Fruit fly (Drosophila melanogaster) whole organism, wandering third instar larva: ENCODE data around the gene mtSSB.

Source experiments
- Abd-B ChIP-seq: fragments of >200 bp; optimal IDR thresholded peaks from 2 replicates; lab custom pipeline; 2017; ENCODE audit warnings: missing biosample characterization, missing genetic modification characterization
- CG32264 ChIP-seq: fragments of 200-800 bp; sonication (Bioruptor generic); optimal IDR thresholded peaks from 2 replicates; lab custom pipeline; 2016; ENCODE audit warnings: missing biosample characterization, missing genetic modification characterization
- CG9705 ChIP-seq: fragments of 200-800 bp; sonication (Bioruptor generic); optimal IDR thresholded peaks from 2 replicates; lab custom pipeline; 2018; ENCODE audit warnings: missing biosample characterization, mild to moderate bottlenecking, missing genetic modification characterization
- CrebA ChIP-seq: fragments of 200-800 bp; sonication (Bioruptor generic); optimal IDR thresholded peaks from 2 replicates; lab custom pipeline; 2016; ENCODE audit warnings: missing biosample characterization, mild to moderate bottlenecking, missing genetic modification characterization, borderline replicate concordance
- Dfd ChIP-seq: fragments of >200 bp; optimal IDR thresholded peaks from 2 replicates; lab custom pipeline; 2017; ENCODE audit warnings: missing biosample characterization, missing genetic modification characterization
- Dif ChIP-seq: fragments of 200-275, 200-300 bp; sonication (Bioruptor generic); optimal IDR thresholded peaks from 2 replicates; lab custom pipeline; 2018; ENCODE audit warnings: missing biosample characterization, missing genetic modification characterization; ENCODE audit not compliant: partially characterized antibody
- GATAd ChIP-seq: sonication (Bioruptor generic); optimal IDR thresholded peaks from 2 replicates; lab custom pipeline; 2016; ENCODE audit warnings: missing biosample characterization, missing genetic modification characterization
- HLH106 ChIP-seq: fragments of 200-800 bp; optimal IDR thresholded peaks from 3 replicates; lab custom pipeline; 2019; ENCODE audit warnings: missing biosample characterization, mild to moderate bottlenecking, missing genetic modification characterization, moderate library complexity
- Hnf4 ChIP-seq: fragments of 200-800 bp; sonication (Bioruptor generic); optimal IDR thresholded peaks from 2 replicates; lab custom pipeline; 2016; ENCODE audit warnings: missing biosample characterization, mild to moderate bottlenecking, missing genetic modification characterization
- Hr78 ChIP-seq: fragments of >200 bp; optimal IDR thresholded peaks from 2 replicates; lab custom pipeline; 2017; ENCODE audit warnings: missing biosample characterization, missing genetic modification characterization
- Hr83 ChIP-seq: fragments of 200-300 bp; sonication (Bioruptor generic); optimal IDR thresholded peaks from 2 replicates; lab custom pipeline; 2016; ENCODE audit warnings: missing biosample characterization, mild to moderate bottlenecking, missing genetic modification characterization, moderate library complexity; ENCODE audit not compliant: poor library complexity, severe bottlenecking
- Jra ChIP-seq: sonication (Bioruptor generic); optimal IDR thresholded peaks from 2 replicates; lab custom pipeline; 2016; ENCODE audit warnings: missing biosample characterization, missing genetic modification characterization
- Mio ChIP-seq: sonication (Bioruptor generic); optimal IDR thresholded peaks from 2 replicates; lab custom pipeline; 2016; ENCODE audit warnings: missing biosample characterization, missing genetic modification characterization
- Myc ChIP-seq: fragments of >200 bp; optimal IDR thresholded peaks from 2 replicates; lab custom pipeline; 2017
- N ChIP-seq: fragments of >200 bp; optimal IDR thresholded peaks from 2 replicates; lab custom pipeline; 2018; ENCODE audit warnings: missing biosample characterization, missing external identifiers, missing genetic modification characterization
- OdsH ChIP-seq: fragments of 200-800 bp; sonication (Bioruptor generic); optimal IDR thresholded peaks from 2 replicates; lab custom pipeline; 2016; ENCODE audit warnings: missing biosample characterization, mild to moderate bottlenecking, missing genetic modification characterization
- Rel ChIP-seq, 2 experiments: fragments of 200-800 bp; sonication (Bioruptor generic) in 1 of 2; optimal IDR thresholded peaks; 2 replicates in 1 of 2; 3 replicates in 1 of 2; lab custom pipeline; 2016 to 2019; ENCODE audit warnings: mild to moderate bottlenecking in 2 of 2, missing biosample characterization in 2 of 2, missing genetic modification characterization in 2 of 2, moderate library complexity in 1 of 2
- Sp1 ChIP-seq: fragments of 200-800 bp; sonication (Bioruptor generic); optimal IDR thresholded peaks from 3 replicates; lab custom pipeline; 2019; ENCODE audit warnings: missing biosample characterization, mild to moderate bottlenecking, missing genetic modification characterization, moderate library complexity
- Vsx2 ChIP-seq: fragments of 200-300, 225-300 bp; sonication (Bioruptor generic); optimal IDR thresholded peaks from 2 replicates; lab custom pipeline; 2018; ENCODE audit warnings: missing biosample characterization, missing genetic modification characterization; ENCODE audit not compliant: partially characterized antibody
- br ChIP-seq: fragments of 200-800 bp; sonication (Bioruptor generic); optimal IDR thresholded peaks from 2 replicates; lab custom pipeline; 2016; ENCODE audit warnings: missing biosample characterization, missing genetic modification characterization
- brk ChIP-seq: fragments of 200-800 bp; sonication (Bioruptor generic); optimal IDR thresholded peaks from 2 replicates; lab custom pipeline; 2016; ENCODE audit warnings: missing biosample characterization, mild to moderate bottlenecking, missing genetic modification characterization
- dl ChIP-seq, 2 experiments: fragments of 175-275, 200-275 bp in 1 of 2; fragments of 200-275 bp in 1 of 2; sonication (Bioruptor generic); optimal IDR thresholded peaks; lab custom pipeline; 2018; ENCODE audit warnings: mild to moderate bottlenecking in 2 of 2, missing biosample characterization in 2 of 2, missing genetic modification characterization in 2 of 2, moderate library complexity in 2 of 2; ENCODE audit not compliant: partially characterized antibody in 2 of 2, insufficient read depth in 1 of 2
- dmrt93B ChIP-seq: fragments of 200-800 bp; sonication (Bioruptor generic); optimal IDR thresholded peaks from 2 replicates; lab custom pipeline; 2018; ENCODE audit warnings: missing biosample characterization, mild to moderate bottlenecking, missing genetic modification characterization
- dsf ChIP-seq: sonication (Bioruptor generic); optimal IDR thresholded peaks from 2 replicates; lab custom pipeline; 2016; ENCODE audit warnings: missing biosample characterization, missing genetic modification characterization, borderline replicate concordance
- ey ChIP-seq: fragments of 200-800 bp; sonication (Bioruptor generic); optimal IDR thresholded peaks from 2 replicates; lab custom pipeline; 2016; ENCODE audit warnings: missing biosample characterization, missing genetic modification characterization
- foxo ChIP-seq, 2 experiments: fragments of 200-800 bp; sonication (Bioruptor generic); optimal IDR thresholded peaks; 2 replicates in 1 of 2; 3 replicates in 1 of 2; lab custom pipeline; 2016 to 2017; ENCODE audit warnings: missing biosample characterization in 2 of 2, missing genetic modification characterization in 2 of 2
- fru ChIP-seq: fragments of 200-800 bp; sonication (Bioruptor generic); optimal IDR thresholded peaks from 3 replicates; lab custom pipeline; 2016; ENCODE audit warnings: missing biosample characterization, mild to moderate bottlenecking, missing genetic modification characterization
- h ChIP-seq: fragments of 200-800 bp; sonication (Bioruptor generic); optimal IDR thresholded peaks from 3 replicates; lab custom pipeline; 2016; ENCODE audit warnings: missing biosample characterization, mild to moderate bottlenecking, missing genetic modification characterization
- jim ChIP-seq: fragments of 175-275, 200-325 bp; sonication (Bioruptor generic); optimal IDR thresholded peaks from 2 replicates; lab custom pipeline; 2016; ENCODE audit warnings: missing biosample characterization, mild to moderate bottlenecking, missing genetic modification characterization
- lola ChIP-seq: fragments of >200 bp; optimal IDR thresholded peaks from 2 replicates; lab custom pipeline; 2017; ENCODE audit warnings: missing biosample characterization, missing genetic modification characterization
- pan ChIP-seq: fragments of >200 bp; optimal IDR thresholded peaks from 2 replicates; lab custom pipeline; 2017
- psq ChIP-seq: fragments of 200-800 bp; sonication (Bioruptor generic); optimal IDR thresholded peaks from 3 replicates; lab custom pipeline; 2017; ENCODE audit warnings: missing biosample characterization, mild to moderate bottlenecking, missing genetic modification characterization, moderate library complexity
- rgr ChIP-seq: fragments of 200-800 bp; sonication (Bioruptor generic); optimal IDR thresholded peaks from 3 replicates; lab custom pipeline; 2016; ENCODE audit warnings: missing biosample characterization, mild to moderate bottlenecking, missing genetic modification characterization
- sage ChIP-seq: fragments of 200-800 bp; sonication (Bioruptor generic); optimal IDR thresholded peaks from 2 replicates; lab custom pipeline; 2016; ENCODE audit warnings: missing biosample characterization, mild to moderate bottlenecking, missing genetic modification characterization
- sv ChIP-seq: fragments of 200-800 bp; sonication (Bioruptor generic); optimal IDR thresholded peaks from 3 replicates; lab custom pipeline; 2016; ENCODE audit warnings: missing biosample characterization, missing genetic modification characterization
- tai ChIP-seq: sonication (Bioruptor generic); optimal IDR thresholded peaks from 2 replicates; lab custom pipeline; 2016; ENCODE audit warnings: missing biosample characterization, missing genetic modification characterization
- usp ChIP-seq: fragments of >200 bp; optimal IDR thresholded peaks from 2 replicates; lab custom pipeline; 2017; ENCODE audit warnings: missing biosample characterization, missing genetic modification characterization
- woc ChIP-seq: sonication (Bioruptor generic); optimal IDR thresholded peaks from 2 replicates; lab custom pipeline; 2016; ENCODE audit warnings: missing biosample characterization, mild to moderate bottlenecking, missing genetic modification characterization

Gene mtSSB

DNA sequence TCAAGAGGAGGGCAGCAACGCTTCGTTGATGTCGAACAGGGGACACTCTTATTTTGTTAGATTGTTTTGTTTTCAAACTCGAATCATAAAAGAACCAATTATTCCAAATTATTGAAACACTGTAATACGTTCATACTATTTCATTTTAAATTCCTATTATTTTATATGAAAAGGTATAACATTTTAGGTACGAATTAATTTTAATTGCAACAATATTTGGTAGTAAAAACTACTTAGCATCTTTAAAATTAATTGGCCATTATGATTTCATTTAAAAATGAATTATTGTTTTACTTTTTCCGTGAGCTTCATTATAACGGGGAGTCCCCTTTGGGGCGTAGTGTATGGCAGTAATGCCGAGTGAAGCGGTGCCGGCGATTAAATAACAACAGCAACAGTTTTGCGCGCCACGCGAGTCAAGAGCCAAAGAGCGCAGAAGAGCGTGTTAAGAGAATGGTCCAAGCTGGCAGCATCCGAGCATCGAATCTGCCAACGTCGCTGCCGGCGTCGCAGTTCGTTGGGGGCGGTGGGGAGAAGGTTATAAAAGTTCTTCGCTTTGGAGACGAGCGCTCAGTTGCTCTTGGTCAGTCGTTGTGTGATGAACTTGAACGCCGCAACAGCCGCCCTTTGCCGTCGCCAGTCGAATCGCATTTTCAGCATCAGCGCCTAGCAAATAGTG lies 47.3 kb downstream of the mtSSB start:
- TF ChIP-seq psq (GFP tag; lab: Kevin White, UChicago) (peak; percentile 58), Rel (GFP tag; optimal IDR thresholded peaks at IDR 0.05; lab: Kevin White, UChicago) (no peak), Rel (tag; optimal IDR thresholded peaks at IDR 0.05; lab: Kevin White, UChicago) (peak; percentile 89), Dif (GFP tag; lab: Kevin White, UChicago) (peak; percentile 35), jim (GFP tag; lab: Kevin White, UChicago) (no peak), Hnf4 (no peak), dmrt93B (GFP tag; lab: Kevin White, UChicago) (peak; percentile 33), lola (GFP tag; lab: Kevin White, UChicago) (no peak), Mio (GFP tag; lab: Kevin White, UChicago) (no peak), sage (GFP tag; lab: Kevin White, UChicago) (no peak), dsf (GFP tag; lab: Kevin White, UChicago) (no peak), Vsx2 (peak; percentile 1), ey (GFP tag; lab: Kevin White, UChicago) (peak; percentile 65), brk (GFP tag; lab: Kevin White, UChicago) (no peak), Hr78 (no peak), Hr83 (GFP tag; lab: Kevin White, UChicago) (no peak), h (GFP tag; lab: Kevin White, UChicago) (peak; percentile 73), foxo (GFP tag; optimal IDR thresholded peaks at IDR 0.05; lab: Kevin White, UChicago) (peak in 1 of 2 experiments; percentile 67), usp (GFP tag; lab: Kevin White, UChicago) (no peak), Abd-B (no peak), br (GFP tag; lab: Kevin White, UChicago) (peak; percentile 42), Myc (lab: Kevin White, UChicago) (no peak), HLH106 (tag; lab: Kevin White, UChicago) (peak; percentile 61), pan (lab: Kevin White, UChicago) (no peak), Jra (GFP tag; lab: Kevin White, UChicago) (no peak), dl (GFP tag; optimal IDR thresholded peaks at IDR 0.05; lab: Kevin White, UChicago; ENCODE audit: insufficient read depth in 1 of 2, partially characterized antibody in 2 of 2) (peak; percentile 15 to 68), tai (GFP tag; lab: Kevin White, UChicago) (no peak), rgr (GFP tag; lab: Kevin White, UChicago) (peak; percentile 51), Sp1 (GFP tag; lab: Kevin White, UChicago) (peak; percentile 65), CG32264 (GFP tag; lab: Kevin White, UChicago) (no peak), sv (GFP tag; lab: Kevin White, UChicago) (peak; percentile 33), N (GFP tag; lab: Kevin White, UChicago) (no peak), GATAd (GFP tag; lab: Kevin White, UChicago) (no peak), CrebA (GFP tag; lab: Kevin White, UChicago) (no peak), Dfd (GFP tag; lab: Kevin White, UChicago) (no peak), OdsH (GFP tag; lab: Kevin White, UChicago) (peak; percentile 79), CG9705 (GFP tag; lab: Kevin White, UChicago) (no peak), fru (peak; percentile 97), woc (GFP tag; lab: Kevin White, UChicago) (peak; percentile 62)
- TF ChIP-seq, all 38 proteins: peak for 17

DNA sequence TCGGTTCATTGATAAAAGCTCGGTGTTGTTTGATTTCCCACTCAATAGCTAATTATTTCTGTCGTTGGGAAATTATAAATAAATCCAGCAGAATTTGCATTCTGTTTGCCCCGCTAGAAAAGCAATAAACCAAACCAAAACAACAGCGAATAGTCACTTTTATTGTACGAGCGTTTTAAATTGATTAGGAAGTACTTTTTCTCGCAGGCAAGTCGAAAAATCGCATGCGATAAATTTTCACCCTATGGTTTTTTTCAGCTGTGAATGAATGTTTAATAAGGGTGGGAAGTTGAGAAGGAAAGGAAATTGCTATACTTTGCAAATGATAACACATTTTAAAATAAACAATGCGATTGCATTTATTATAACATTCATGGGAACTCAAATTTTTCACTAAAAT lies 49.0 kb downstream of the mtSSB start:
- TF ChIP-seq lola (GFP tag; lab: Kevin White, UChicago) (no peak), Vsx2 (peak; percentile 4)
